Fruit fly (Drosophila melanogaster) whole organism, adult: ENCODE results near the gene CG10993.

Experiments
- CG11617 ChIP-seq: fragments of 200-800 bp; sonication (Bioruptor generic); optimal IDR thresholded peaks from 2 replicates; lab custom pipeline; 2017; ENCODE audit warnings: mild to moderate bottlenecking, missing biosample characterization, missing genetic modification reagents, missing genetic modification characterization
- CG12768 ChIP-seq: fragments of 200-800 bp; sonication (Bioruptor generic); optimal IDR thresholded peaks from 2 replicates; lab custom pipeline; 2017; ENCODE audit warnings: missing biosample characterization, missing genetic modification characterization, mild to moderate bottlenecking, moderate library complexity, missing genetic modification reagents
- CG14711 ChIP-seq: fragments of 200-800 bp; sonication (Bioruptor generic); optimal IDR thresholded peaks from 2 replicates; lab custom pipeline; 2018; ENCODE audit warnings: missing biosample characterization, mild to moderate bottlenecking, missing genetic modification characterization, moderate library complexity
- CG1620 ChIP-seq: fragments of 200-800 bp; sonication (Bioruptor generic); optimal IDR thresholded peaks from 2 replicates; lab custom pipeline; 2016; ENCODE audit warnings: missing biosample characterization, missing genetic modification characterization
- CG33017 ChIP-seq: fragments of 200-800 bp; sonication (Bioruptor generic); optimal IDR thresholded peaks from 2 replicates; lab custom pipeline; 2018; ENCODE audit warnings: missing biosample characterization, mild to moderate bottlenecking, missing genetic modification characterization, moderate library complexity
- CG5204 ChIP-seq: fragments of 200-800 bp; sonication (Bioruptor generic); optimal IDR thresholded peaks from 2 replicates; lab custom pipeline; 2016; ENCODE audit warnings: missing biosample characterization, missing genetic modification characterization
- Crg-1 ChIP-seq: fragments of 200-800 bp; sonication (Bioruptor generic); optimal IDR thresholded peaks from 2 replicates; lab custom pipeline; 2016; ENCODE audit warnings: missing biosample characterization, missing genetic modification characterization
- Hr96 ChIP-seq: fragments of 200-800 bp; sonication (Bioruptor generic); optimal IDR thresholded peaks from 2 replicates; lab custom pipeline; 2016; ENCODE audit warnings: missing biosample characterization, missing genetic modification characterization
- Mnt ChIP-seq: fragments of 200-800 bp; sonication (Bioruptor generic); optimal IDR thresholded peaks from 2 replicates; lab custom pipeline; 2016; ENCODE audit warnings: missing biosample characterization, mild to moderate bottlenecking, missing genetic modification characterization
- bab1 ChIP-seq: fragments of 200-800 bp; sonication (Bioruptor generic); optimal IDR thresholded peaks from 3 replicates; lab custom pipeline; 2019; ENCODE audit warnings: missing biosample characterization, mild to moderate bottlenecking, missing genetic modification characterization, moderate library complexity
- kay ChIP-seq: fragments of 200-800 bp; sonication (Bioruptor generic); peaks from one replicate; lab custom pipeline; 2016; ENCODE audit warnings: missing biosample characterization, missing genetic modification characterization, borderline replicate concordance
- ovo ChIP-seq: fragments of 200-800 bp; sonication (Bioruptor generic); optimal IDR thresholded peaks from 2 replicates; lab custom pipeline; 2016; ENCODE audit warnings: missing biosample characterization, missing genetic modification characterization
- pad ChIP-seq: fragments of 200-800 bp; sonication (Bioruptor generic); optimal IDR thresholded peaks from 3 replicates; lab custom pipeline; 2017; ENCODE audit warnings: missing biosample characterization, missing genetic modification characterization, mild to moderate bottlenecking, moderate library complexity, missing genetic modification reagents
- tj ChIP-seq: fragments of 200-800 bp; sonication (Bioruptor generic); optimal IDR thresholded peaks from 3 replicates; lab custom pipeline; 2017; ENCODE audit warnings: missing biosample characterization, mild to moderate bottlenecking, missing genetic modification characterization, moderate library complexity
- toe ChIP-seq: fragments of 200-800 bp; sonication (Bioruptor generic); optimal IDR thresholded peaks from 2 replicates; lab custom pipeline; 2016; ENCODE audit warnings: missing biosample characterization, missing genetic modification characterization

CG10993 gene

dm6 chrX:13747635-13748467 is 43.1 kb downstream of the CG10993 start:
- TF ChIP-seq Hr96 (GFP tag; lab: Kevin White, UChicago), result no peak
- peak; percentile 17 for TF ChIP-seq bab1 (GFP tag; lab: Kevin White, UChicago)
- peak; percentile 75 for TF ChIP-seq tj (GFP tag; lab: Kevin White, UChicago)
- TF ChIP-seq ovo (GFP tag; lab: Kevin White, UChicago), result peak; percentile 65
- peak; percentile 49 for TF ChIP-seq kay (GFP tag; lab: Kevin White, UChicago)
- TF ChIP-seq CG14711, result no peak

dm6 chrX:13747052-13747451 is 43.9 kb downstream of the CG10993 start:
- peak; percentile 20 for TF ChIP-seq tj (GFP tag; lab: Kevin White, UChicago)
- no peak for TF ChIP-seq pad (GFP tag; lab: Kevin White, UChicago)
- TF ChIP-seq kay (GFP tag; lab: Kevin White, UChicago), result no peak

dm6 chrX:13744599-13745052 is 46.3 kb downstream of the CG10993 start, which contains the start of gene Grip91:
Gene Grip91, minus strand, starts transcription at chrX:13744683.
- no peak for TF ChIP-seq CG12768 (GFP tag; lab: Kevin White, UChicago)
- TF ChIP-seq Hr96 (GFP tag; lab: Kevin White, UChicago), result no peak
- peak; percentile 44 for TF ChIP-seq Mnt
- TF ChIP-seq pad (GFP tag; lab: Kevin White, UChicago), result peak; percentile 35
- peak; percentile 86 for TF ChIP-seq CG14711
- TF ChIP-seq Crg-1 (GFP tag; lab: Kevin White, UChicago), result peak; percentile 52
- TF ChIP-seq CG1620 (GFP tag; lab: Kevin White, UChicago), result peak; percentile 49
- TF ChIP-seq toe (GFP tag; lab: Kevin White, UChicago), result peak; percentile 23
- peak; percentile 17 for TF ChIP-seq CG11617
- TF ChIP-seq tj (GFP tag; lab: Kevin White, UChicago), result peak; percentile 77
- TF ChIP-seq CG5204 (GFP tag; lab: Kevin White, UChicago), result no peak
- peak; percentile 60 for TF ChIP-seq bab1 (GFP tag; lab: Kevin White, UChicago)

dm6 chrX:13740992-13741391 is 49.9 kb downstream of the CG10993 start:
- no peak for TF ChIP-seq Crg-1 (GFP tag; lab: Kevin White, UChicago)
- no peak for TF ChIP-seq CG33017 (tag; lab: Kevin White, UChicago)
- no peak for TF ChIP-seq CG14711
